Worm (Caenorhabditis elegans) whole organism, L4/young adult: ENCODE measurements around the gene F54D8.6.
A peak's percentile ranks its signal among the peaks of the same experiment; 100 is the strongest.

ENCODE experiments used
- W03F9.2 ChIP-seq: fragments of 150-350 bp; optimal IDR thresholded peaks from 2 replicates; lab custom pipeline; 2014; ENCODE audit warnings: missing biosample characterization, missing genetic modification characterization
- dao-5 ChIP-seq: sonication (generic microtip); optimal IDR thresholded peaks from 2 replicates; lab custom pipeline; 2016; ENCODE audit warnings: missing genotype, missing genetic modification characterization, moderate library complexity, missing compliant biosample characterization
- him-1 ChIP-seq: sonication (generic microtip); optimal IDR thresholded peaks from 2 replicates; lab custom pipeline; 2016; ENCODE audit warnings: missing genotype, missing genetic modification reagents, missing genetic modification characterization, missing compliant biosample characterization

F54D8.6 gene

ce11 chrIII:5081573-5081823, 21.3 kb upstream of the F54D8.6 start, which contains the start of gene cox-6A:
cox-6A (plus strand) TSS chrIII:5081724.
- TF ChIP-seq dao-5 (no peak), W03F9.2 (tag; lab: Kevin White, UChicago) (no peak), him-1 (tag; lab: Kevin White, UChicago) (no peak)

ce11 chrIII:5083304-5083703, 19.5 kb upstream of the F54D8.6 start:
- TF ChIP-seq him-1 (tag; lab: Kevin White, UChicago), result no peak
- no peak for TF ChIP-seq dao-5
- TF ChIP-seq W03F9.2 (tag; lab: Kevin White, UChicago), result no peak

DNA sequence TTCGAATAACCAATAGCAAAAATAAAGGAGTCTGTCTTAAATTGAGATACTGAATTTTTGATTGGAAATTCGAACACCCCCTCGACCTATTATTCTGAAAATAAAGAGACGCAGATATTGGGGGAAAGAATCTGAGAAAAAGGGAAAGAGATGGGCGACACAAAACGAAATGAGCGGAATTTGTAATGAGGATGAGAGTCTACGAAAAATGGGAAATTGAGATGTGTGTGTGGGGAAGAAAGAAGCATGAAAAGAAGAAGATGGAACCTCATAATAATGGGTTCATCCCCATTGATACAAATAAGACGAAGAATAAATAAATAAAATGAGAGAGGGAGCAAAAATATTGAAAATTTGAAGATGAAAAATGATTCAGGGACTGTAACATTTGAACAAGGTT, 17.3 kb upstream of the F54D8.6 start, which contains the start of gene cah-1:
TSS of gene cah-1 (minus strand) at position 101 of the 400 bp plus-strand sequence.
- TF ChIP-seq him-1 (tag; lab: Kevin White, UChicago) (no peak), W03F9.2 (tag; lab: Kevin White, UChicago) (no peak), dao-5 (no peak)

DNA sequence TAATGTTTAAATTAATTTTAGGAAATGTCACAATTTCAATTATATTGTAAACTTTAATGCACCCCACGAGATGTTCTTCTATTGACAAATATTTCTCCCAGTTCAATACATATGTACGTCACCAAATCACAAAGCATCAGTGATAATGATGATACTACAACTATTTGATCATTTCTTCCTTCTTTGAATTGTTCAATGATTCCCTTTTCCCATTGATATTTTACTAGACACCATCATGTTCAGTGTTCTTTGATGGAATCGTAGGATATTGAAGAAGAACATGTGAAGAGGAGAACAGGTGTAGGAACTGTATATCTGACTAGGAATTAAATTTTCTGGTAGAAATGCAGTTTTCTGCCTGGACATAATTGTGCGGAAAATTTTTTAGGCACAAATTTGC, 13.3 kb upstream of the F54D8.6 start:
- TF ChIP-seq dao-5 (no peak), W03F9.2 (tag; lab: Kevin White, UChicago) (no peak), him-1 (tag; lab: Kevin White, UChicago) (no peak)

- TF ChIP-seq W03F9.2 (tag; lab: Kevin White, UChicago), result no peak
- TF ChIP-seq dao-5, result no peak
- TF ChIP-seq him-1 (tag; lab: Kevin White, UChicago), result no peak
These were observed 10.4 kb upstream of the F54D8.6 start for ce11 chrIII:5092345-5092744.

DNA sequence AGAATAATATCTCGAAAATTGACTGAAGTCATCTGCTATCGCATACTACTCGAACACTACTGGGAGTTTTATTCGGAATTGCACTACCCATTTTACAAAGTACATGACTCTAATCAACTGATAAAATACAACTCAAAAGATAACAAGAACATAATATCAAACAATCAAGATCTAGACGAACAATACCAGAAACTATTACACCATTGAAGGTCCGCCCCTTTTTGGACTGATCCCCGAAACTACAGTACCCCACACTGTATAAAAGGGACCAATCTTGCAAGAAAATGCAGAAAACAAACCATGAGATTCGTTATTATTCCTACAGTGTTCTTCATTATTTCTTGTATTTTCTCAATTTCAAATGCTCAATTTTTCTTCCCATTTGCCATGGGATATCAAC, 8.3 kb upstream of the F54D8.6 start, which contains the start of gene F54D8.10:
TSS of gene F54D8.10 (plus strand) at position 301 of the 400 bp plus-strand sequence.
- no peak for TF ChIP-seq dao-5

- TF ChIP-seq dao-5, result no peak
- no peak for TF ChIP-seq W03F9.2 (tag; lab: Kevin White, UChicago)
These were observed 6.0 kb upstream of the F54D8.6 start for ce11 chrIII:5096741-5097140.

DNA sequence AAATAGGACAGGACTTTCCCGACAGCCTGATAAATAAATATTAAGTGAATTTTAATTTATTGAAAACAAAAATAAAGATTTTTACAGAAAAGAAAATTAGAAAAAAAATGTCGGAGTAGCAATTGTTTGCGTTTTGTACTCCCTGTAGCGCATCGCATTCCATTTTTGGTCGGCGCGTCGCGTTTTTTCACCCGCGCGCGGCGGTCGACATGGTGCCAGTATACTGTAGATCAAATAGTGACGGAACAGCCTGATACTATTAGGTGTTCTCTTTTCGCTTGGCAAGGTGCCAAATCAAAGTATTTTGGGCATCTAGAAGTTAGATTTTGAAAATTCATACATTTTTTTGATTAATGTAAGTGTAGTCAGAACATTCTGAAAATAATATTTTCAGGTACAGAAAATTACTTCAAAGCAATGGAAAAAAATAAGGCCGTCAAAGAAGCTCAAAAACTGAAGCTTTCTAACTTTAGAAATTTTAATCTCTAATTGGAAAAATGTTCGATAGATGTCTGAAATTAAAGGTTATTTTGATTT, 4.0 kb upstream of the F54D8.6 start:
- TF ChIP-seq him-1 (tag; lab: Kevin White, UChicago) (no peak), dao-5 (no peak), W03F9.2 (tag; lab: Kevin White, UChicago) (no peak)

ce11 chrIII:5099500-5099899, 3.3 kb upstream of the F54D8.6 start:
- TF ChIP-seq W03F9.2 (tag; lab: Kevin White, UChicago) (no peak), him-1 (tag; lab: Kevin White, UChicago) (no peak), dao-5 (no peak)

DNA sequence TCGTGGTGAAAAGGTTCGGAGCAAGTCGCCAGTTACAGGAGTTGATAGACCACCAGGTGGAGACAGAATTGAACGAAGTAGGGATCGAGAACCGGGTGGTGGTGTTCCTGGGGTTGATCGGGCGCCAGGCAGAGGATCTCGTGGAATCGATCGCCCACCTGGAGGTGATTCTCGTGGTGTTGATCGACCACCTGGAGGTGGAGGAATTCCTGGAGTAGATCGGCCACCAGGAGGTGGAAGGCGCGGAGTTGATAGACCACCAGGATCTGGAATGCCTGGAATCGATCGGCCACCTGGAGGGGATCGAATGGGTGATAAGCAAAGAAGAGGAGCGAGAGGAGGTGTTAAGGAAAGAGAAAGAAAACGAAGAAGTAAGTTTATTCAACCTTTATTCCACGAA, 2.7 kb downstream of the F54D8.6 start:
- TF ChIP-seq W03F9.2 (tag; lab: Kevin White, UChicago), result no peak
- no peak for TF ChIP-seq him-1 (tag; lab: Kevin White, UChicago)
- no peak for TF ChIP-seq dao-5

DNA sequence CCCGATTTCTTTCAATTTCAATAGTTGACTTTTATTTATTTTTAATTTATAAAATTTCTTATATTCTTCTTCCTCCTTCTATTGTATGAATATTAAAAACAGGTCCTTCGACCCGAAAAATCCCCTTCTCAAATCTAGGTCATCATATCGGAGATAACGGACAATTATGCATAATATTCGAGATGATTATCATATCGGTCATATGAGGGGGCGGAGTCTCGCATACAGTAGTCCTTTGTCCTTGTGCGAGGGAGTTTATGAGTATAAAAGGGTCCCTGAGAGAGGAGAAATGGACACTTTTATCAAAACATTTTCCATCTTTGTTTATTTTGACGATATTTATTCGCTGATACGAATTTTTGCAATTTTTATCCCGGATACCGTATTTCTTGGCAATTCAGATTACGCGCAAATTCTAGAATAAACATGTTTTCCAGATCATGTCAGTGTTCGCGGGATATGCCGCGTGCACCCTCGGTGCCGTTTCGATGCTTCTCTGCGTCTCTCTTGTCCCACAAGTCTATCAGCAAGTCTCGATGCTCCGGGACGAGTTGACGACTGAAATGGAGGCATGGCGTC, 4.2 kb downstream of the F54D8.6 start, which contains the start of gene dpy-17:
TSS of gene dpy-17 (plus strand) at position 438 of the 579 bp plus-strand sequence.
- TF ChIP-seq him-1 (tag; lab: Kevin White, UChicago) (no peak), W03F9.2 (tag; lab: Kevin White, UChicago) (no peak), dao-5 (no peak)

DNA sequence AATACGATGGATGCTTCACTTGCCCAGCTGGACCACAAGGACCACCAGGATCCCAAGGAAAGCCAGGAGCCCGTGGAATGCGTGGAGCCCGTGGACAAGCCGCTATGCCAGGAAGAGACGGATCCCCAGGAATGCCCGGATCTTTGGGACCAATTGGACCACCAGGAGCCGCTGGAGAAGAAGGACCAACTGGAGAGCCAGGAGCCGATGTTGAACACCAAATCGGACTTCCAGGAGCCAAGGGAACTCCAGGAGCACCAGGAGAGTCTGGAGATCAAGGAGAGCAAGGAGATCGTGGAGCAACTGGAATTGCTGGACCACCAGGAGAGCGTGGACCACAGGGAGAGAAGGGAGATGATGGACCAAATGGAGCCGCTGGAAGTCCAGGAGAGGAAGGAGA, 5.2 kb downstream of the F54D8.6 start:
- no peak for TF ChIP-seq W03F9.2 (tag; lab: Kevin White, UChicago)
- TF ChIP-seq dao-5, result no peak
- TF ChIP-seq him-1 (tag; lab: Kevin White, UChicago), result no peak

- TF ChIP-seq W03F9.2 (tag; lab: Kevin White, UChicago) (peak; percentile 70), him-1 (tag; lab: Kevin White, UChicago) (no peak), dao-5 (no peak)
These were observed 6.0 kb downstream of the F54D8.6 start for ce11 chrIII:5108746-5109145.

ce11 chrIII:5109401-5109800, 6.6 kb downstream of the F54D8.6 start, which contains the start of gene sax-2:
sax-2 (plus strand) TSS chrIII:5109701.
- TF ChIP-seq W03F9.2 (tag; lab: Kevin White, UChicago), result no peak
- no peak for TF ChIP-seq him-1 (tag; lab: Kevin White, UChicago)
- no peak for TF ChIP-seq dao-5

- no peak for TF ChIP-seq him-1 (tag; lab: Kevin White, UChicago)
- TF ChIP-seq dao-5, result no peak
- no peak for TF ChIP-seq W03F9.2 (tag; lab: Kevin White, UChicago)
These were observed 9.6 kb downstream of the F54D8.6 start for ce11 chrIII:5112399-5112798.
